Worm (Caenorhabditis elegans): ENCODE data around the gene Y97E10AR.2.

The Y97E10AR.2 gene

ce11 chrV:7964429-7964828 is 31.5 kb upstream of the Y97E10AR.2 start:
- TF ChIP-seq zag-1 (tag; optimal IDR thresholded peaks at IDR 0.05) (no peak), unc-62 (GFP tag; optimal IDR thresholded peaks at IDR 0.05 in 1 of 2) (peak in 1 of 2 experiments; percentile 96), unc-62 (tag; optimal IDR thresholded peaks at IDR 0.05) (no peak), ctbp-1 (GFP tag; IDR thresholded peaks at IDR 0.05) (no peak), nhr-76 (tag; optimal IDR thresholded peaks at IDR 0.05) (no peak), dmd-8 (GFP tag; IDR thresholded peaks at IDR 0.05) (no peak)

DNA sequence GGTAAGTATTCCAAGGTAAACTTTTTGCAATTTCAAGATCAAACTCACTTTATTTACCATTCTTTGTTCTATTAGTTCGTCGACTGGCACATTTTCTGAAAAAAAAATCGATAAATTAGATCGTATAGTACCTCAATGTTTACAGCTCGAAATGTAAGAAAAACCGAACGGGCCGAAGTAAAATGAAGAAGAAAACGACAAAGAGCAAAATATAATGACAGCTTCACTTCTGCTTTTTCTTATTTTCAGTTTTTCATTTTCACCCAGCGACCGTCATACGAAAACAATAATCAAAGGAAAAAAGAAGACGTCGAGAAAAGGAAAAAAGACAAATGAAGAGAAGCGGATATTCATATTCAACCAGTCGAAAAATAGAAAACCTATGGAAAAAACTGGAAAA is 26.9 kb upstream of the Y97E10AR.2 start, which contains the start of gene che-7:
che-7 (minus strand) TSS at position 101 of the 400 bp plus-strand sequence.
- no peak for TF ChIP-seq lin-1 (GFP tag; IDR thresholded peaks at IDR 0.05)
- TF ChIP-seq hlh-30 (tag; optimal IDR thresholded peaks at IDR 0.05; ENCODE audit: insufficient read depth) = no peak
- TF ChIP-seq dmd-9 (GFP tag; IDR thresholded peaks at IDR 0.05) = no peak
- TF ChIP-seq tag-97 (GFP tag; IDR thresholded peaks at IDR 0.05) = no peak
- no peak for TF ChIP-seq ZK546.5 (tag; optimal IDR thresholded peaks at IDR 0.05)
- TF ChIP-seq daf-16 (GFP tag; optimal IDR thresholded peaks at IDR 0.05) = no peak
- no peak for TF ChIP-seq daf-16 (tag; optimal IDR thresholded peaks at IDR 0.05)
- no peak for TF ChIP-seq Y75B8A.6 (GFP tag; IDR thresholded peaks at IDR 0.05)
- TF ChIP-seq nhr-25 (tag; optimal IDR thresholded peaks at IDR 0.05; ENCODE audit: borderline replicate concordance, insufficient read depth) = no peak
- TF ChIP-seq F37D6.2 (tag; optimal IDR thresholded peaks at IDR 0.05) = no peak
- TF ChIP-seq mxl-2 (GFP tag; conservative IDR thresholded peaks at IDR 0.05) = no peak
- TF ChIP-seq mdt-29 (GFP tag; IDR thresholded peaks at IDR 0.05) = no peak
- no peak for TF ChIP-seq unc-62 (GFP tag; optimal IDR thresholded peaks at IDR 0.05 in 1 of 2)
- TF ChIP-seq unc-62 (tag; optimal IDR thresholded peaks at IDR 0.05) = no peak
- no peak for TF ChIP-seq egl-43 (GFP tag; IDR thresholded peaks at IDR 0.05)
- no peak for TF ChIP-seq lir-3 (tag; optimal IDR thresholded peaks at IDR 0.05)
- no peak for TF ChIP-seq ctbp-1 (GFP tag; IDR thresholded peaks at IDR 0.05)

DNA sequence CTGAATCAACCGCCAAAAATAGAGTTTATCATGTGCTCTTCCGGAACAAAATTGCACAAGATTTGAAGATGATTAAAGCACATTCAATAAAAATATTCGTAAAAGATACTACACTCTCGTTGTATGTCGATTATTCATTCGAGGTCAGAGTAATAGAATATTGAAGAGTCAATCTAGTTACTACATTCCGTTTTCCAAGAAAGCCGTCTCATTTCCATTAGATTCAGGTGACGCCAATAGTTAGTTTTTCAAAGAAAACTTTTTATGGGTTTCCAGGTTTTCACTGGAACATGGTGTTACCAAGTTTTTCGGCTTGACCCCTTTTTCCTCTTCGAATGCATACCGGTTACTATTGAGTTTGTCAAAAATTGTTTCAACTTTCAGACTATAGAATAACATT is 25.5 kb upstream of the Y97E10AR.2 start:
- TF ChIP-seq mdl-1 (tag; optimal IDR thresholded peaks at IDR 0.05) (no peak), egl-43 (GFP tag; IDR thresholded peaks at IDR 0.05) (no peak), nhr-111 (GFP tag; optimal IDR thresholded peaks at IDR 0.05) (no peak), dmd-9 (GFP tag; IDR thresholded peaks at IDR 0.05) (no peak), zag-1 (tag; optimal IDR thresholded peaks at IDR 0.05) (no peak), dmd-8 (GFP tag; IDR thresholded peaks at IDR 0.05) (no peak), gei-8 (GFP tag; optimal IDR thresholded peaks at IDR 0.05) (no peak), ctbp-1 (GFP tag; IDR thresholded peaks at IDR 0.05) (no peak), madf-5 (GFP tag; IDR thresholded peaks at IDR 0.05) (no peak), nhr-28 (tag; optimal IDR thresholded peaks at IDR 0.05) (no peak), aly-2 (tag; optimal IDR thresholded peaks at IDR 0.05) (no peak), set-16 (GFP tag; IDR thresholded peaks at IDR 0.05) (no peak), zfp-2 (tag; optimal IDR thresholded peaks at IDR 0.05) (no peak), mes-2 (tag; optimal IDR thresholded peaks at IDR 0.05; ENCODE audit: poor library complexity, severe bottlenecking) (no peak)

DNA sequence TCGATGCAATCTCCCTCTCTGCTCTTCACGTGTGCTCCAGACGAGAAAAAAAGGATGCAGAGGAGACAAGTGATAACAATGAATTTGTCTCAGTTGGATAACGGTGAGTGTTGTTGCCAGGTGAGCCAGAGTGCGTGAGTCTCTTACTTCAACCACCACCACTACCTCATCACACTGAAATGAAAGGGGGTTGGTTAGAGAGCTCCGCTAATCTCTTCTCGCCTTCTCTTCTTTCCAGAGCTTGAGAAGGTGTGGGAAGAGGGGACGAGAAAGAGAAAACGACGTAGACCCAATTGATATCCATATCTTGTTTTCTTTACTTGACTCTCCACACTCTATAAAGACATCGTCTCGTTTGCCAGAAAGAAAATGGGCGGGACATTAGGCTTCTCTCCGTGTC is 24.6 kb upstream of the Y97E10AR.2 start:
- TF ChIP-seq set-16 (GFP tag; IDR thresholded peaks at IDR 0.05) (no peak), aha-1 (tag) (peak; percentile 94), F44E2.7 (GFP tag; IDR thresholded peaks at IDR 0.05) (no peak), unc-62 (GFP tag; optimal IDR thresholded peaks at IDR 0.05 in 1 of 2) (peak in 1 of 2 experiments; percentile 86), unc-62 (tag; optimal IDR thresholded peaks at IDR 0.05) (no peak)

- no peak for TF ChIP-seq unc-130 (GFP tag; optimal IDR thresholded peaks at IDR 0.05)
- peak; percentile 76 for TF ChIP-seq pqm-1 (tag; optimal IDR thresholded peaks at IDR 0.05)
- peak; percentile 58 for TF ChIP-seq dve-1 (tag; optimal IDR thresholded peaks at IDR 0.05; ENCODE audit: insufficient read depth)
- peak; percentile 16 for TF ChIP-seq fkh-10 (GFP tag; optimal IDR thresholded peaks at IDR 0.05)
- TF ChIP-seq ctbp-1 (GFP tag; IDR thresholded peaks at IDR 0.05) = 0 out of 2 replicates have a peak, but pooled peaks have one; percentile 10
- TF ChIP-seq mxl-3 (GFP tag; optimal IDR thresholded peaks at IDR 0.05) = peak; percentile 37
- no peak for TF ChIP-seq egl-43 (GFP tag; IDR thresholded peaks at IDR 0.05)
- peak; percentile 44 for TF ChIP-seq nhr-6 (tag; optimal IDR thresholded peaks at IDR 0.05)
- TF ChIP-seq cey-2 (tag; optimal IDR thresholded peaks at IDR 0.05; ENCODE audit: borderline replicate concordance, insufficient read depth) = no peak
- TF ChIP-seq lsy-2 (tag; optimal IDR thresholded peaks at IDR 0.05) = peak in 1 of 2 experiments; percentile 23
- peak; percentile 44 for TF ChIP-seq hlh-11 (tag; optimal IDR thresholded peaks at IDR 0.05)
- peak; percentile 52 for TF ChIP-seq mes-2 (tag; optimal IDR thresholded peaks at IDR 0.05; ENCODE audit: poor library complexity, severe bottlenecking)
- TF ChIP-seq unc-62 (GFP tag; optimal IDR thresholded peaks at IDR 0.05 in 1 of 2) = peak in 1 of 2 experiments; percentile 88
- no peak for TF ChIP-seq unc-62 (tag; optimal IDR thresholded peaks at IDR 0.05)
- peak; percentile 66 for TF ChIP-seq nhr-28 (tag; optimal IDR thresholded peaks at IDR 0.05)
- TF ChIP-seq nhr-11 (tag; optimal IDR thresholded peaks at IDR 0.05) = no peak
- no peak for TF ChIP-seq daf-16 (GFP tag; optimal IDR thresholded peaks at IDR 0.05)
- TF ChIP-seq daf-16 (tag; optimal IDR thresholded peaks at IDR 0.05) = peak; percentile 39
These were observed 18.1 kb upstream of the Y97E10AR.2 start, which contains the start of gene let-413 for ce11 chrV:7977701-7978461. TSS of gene let-413 (minus strand) at chrV:7977776.

Data from whole organism, L4 larva.